Fruit fly (Drosophila melanogaster): ENCODE measurements around the gene kz.

dm6 chrX:2286985-2287384, 45.1 kb upstream of the kz start:
- peak; percentile 47; the same call in 1 of the 3 replicates for TF ChIP-seq fd96Ca (GFP tag; IDR thresholded peaks at IDR 0.05)
- no peak for TF ChIP-seq Pif1A (GFP tag; optimal IDR thresholded peaks at IDR 0.05)
- no peak for TF ChIP-seq CG17806 (tag; optimal IDR thresholded peaks at IDR 0.05)
- TF ChIP-seq CG10348 (GFP tag; IDR thresholded peaks at IDR 0.05): no peak
- no peak for TF ChIP-seq rn (GFP tag; IDR thresholded peaks at IDR 0.05)
- TF ChIP-seq CG13204 (GFP tag; optimal IDR thresholded peaks at IDR 0.05): peak; percentile 54
- TF ChIP-seq Ets98B (GFP tag; IDR thresholded peaks at IDR 0.05): peak; percentile 43; the same call in 1 of the 2 replicates
- TF ChIP-seq CG8159 (tag; optimal IDR thresholded peaks at IDR 0.05): no peak

All from whole organism, pupa.